Worm (Caenorhabditis elegans): ENCODE measurements around the gene F35A5.2.
A peak's percentile ranks its signal among the peaks of the same experiment; 100 is the strongest.

- no peak for TF ChIP-seq nhr-28 (tag; optimal IDR thresholded peaks at IDR 0.05)
- no peak for TF ChIP-seq pha-4 (tag; optimal IDR thresholded peaks at IDR 0.05)
- TF ChIP-seq lsy-2 (tag; optimal IDR thresholded peaks at IDR 0.05): no peak
- TF ChIP-seq unc-62 (GFP tag; optimal IDR thresholded peaks at IDR 0.05): peak; percentile 7
- TF ChIP-seq nhr-12 (tag; optimal IDR thresholded peaks at IDR 0.05): no peak
- no peak for TF ChIP-seq hlh-1 (tag; optimal IDR thresholded peaks at IDR 0.05)
- TF ChIP-seq unc-39 (tag; optimal IDR thresholded peaks at IDR 0.05): no peak
- TF ChIP-seq snpc-4 (tag; optimal IDR thresholded peaks at IDR 0.05): no peak
- TF ChIP-seq ham-2 (GFP tag; optimal IDR thresholded peaks at IDR 0.05): peak; percentile 16
- TF ChIP-seq ceh-43 (GFP tag; optimal IDR thresholded peaks at IDR 0.05): no peak
- no peak for TF ChIP-seq nhr-237 (tag; optimal IDR thresholded peaks at IDR 0.05)
- TF ChIP-seq ceh-83 (GFP tag; optimal IDR thresholded peaks at IDR 0.05): no peak
- no peak for TF ChIP-seq ces-1 (GFP tag; optimal IDR thresholded peaks at IDR 0.05)
- TF ChIP-seq ztf-11 (tag; optimal IDR thresholded peaks at IDR 0.05): no peak
These were observed 32.8 kb downstream of the F35A5.2 start for ce11 chrX:3837752-3838159.

Data from whole organism, mixed stage, embryonic.